Fruit fly (Drosophila melanogaster): ENCODE measurements around the gene cmpy.

DNA sequence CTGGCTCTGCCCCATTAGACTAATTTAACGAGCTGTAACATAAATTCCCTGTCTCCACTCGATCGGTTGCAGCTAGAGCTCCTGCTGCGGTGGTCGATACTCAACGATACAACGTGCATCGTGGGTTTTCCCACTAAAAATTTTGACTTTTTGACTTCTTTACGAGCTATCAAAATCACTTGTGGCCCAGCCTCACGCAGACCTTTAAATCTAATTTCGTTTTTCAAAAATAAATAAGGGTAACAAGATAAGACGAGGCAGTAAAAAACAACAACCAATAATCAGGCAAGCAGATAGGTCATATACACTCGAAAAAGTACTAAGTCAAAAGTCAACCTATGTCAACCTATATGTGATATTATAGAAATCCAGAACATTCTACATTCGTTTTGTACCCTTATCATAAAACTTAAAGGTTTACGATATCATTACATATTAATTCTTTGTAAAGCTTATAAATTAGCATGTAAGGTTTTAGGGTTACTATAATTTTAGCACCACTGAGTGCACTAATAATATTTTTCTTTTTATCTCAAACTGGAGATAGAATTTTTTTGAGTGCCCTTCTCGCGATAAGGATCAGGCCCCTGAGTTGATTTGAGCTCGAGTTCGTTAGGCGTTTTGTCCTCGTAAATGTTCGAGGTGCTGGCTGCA, 31.7 kb downstream of the cmpy start:
- no peak for TF ChIP-seq Abd-B (GFP tag; optimal IDR thresholded peaks at IDR 0.05)
- TF ChIP-seq GATAd (GFP tag; optimal IDR thresholded peaks at IDR 0.05), result no peak
- no peak for TF ChIP-seq HLH106 (tag; optimal IDR thresholded peaks at IDR 0.05)
- no peak for TF ChIP-seq tai (GFP tag; optimal IDR thresholded peaks at IDR 0.05)
- TF ChIP-seq h (GFP tag; optimal IDR thresholded peaks at IDR 0.05), result peak; percentile 26
- TF ChIP-seq brk (GFP tag; optimal IDR thresholded peaks at IDR 0.05), result no peak
- TF ChIP-seq Myc (optimal IDR thresholded peaks at IDR 0.05), result no peak
- no peak for TF ChIP-seq psq (GFP tag; optimal IDR thresholded peaks at IDR 0.05)
- peak; percentile 37 for TF ChIP-seq woc (GFP tag; optimal IDR thresholded peaks at IDR 0.05)
- no peak for TF ChIP-seq N (GFP tag; optimal IDR thresholded peaks at IDR 0.05)
